Worm (Caenorhabditis elegans) whole organism, L2 larva: ENCODE results near the gene C50F4.6.
A peak's percentile ranks its signal among the peaks of the same experiment; 100 is the strongest.

ENCODE experiments used
- F13H6.1 ChIP-seq: sonication (generic microtip); optimal IDR thresholded peaks from 2 replicates; lab custom pipeline; 2016; ENCODE audit warnings: missing genetic modification characterization, missing compliant biosample characterization
- Y55F3AM.14 ChIP-seq: fragments of 200-800 bp; sonication (Bioruptor generic); optimal IDR thresholded peaks from 2 replicates; lab custom pipeline; 2018; ENCODE audit warnings: mild to moderate bottlenecking, missing genetic modification characterization, missing compliant biosample characterization
- alr-1 ChIP-seq: fragments of 150-350 bp; optimal IDR thresholded peaks from 2 replicates; lab custom pipeline; 2014; ENCODE audit warnings: missing biosample characterization, missing genetic modification characterization
- aly-2 ChIP-seq: fragments of 150-350 bp; optimal IDR thresholded peaks from 2 replicates; lab custom pipeline; 2014; ENCODE audit warnings: missing biosample characterization, missing genetic modification characterization
- ama-1 ChIP-seq: fragments of 150-350 bp; optimal IDR thresholded peaks from 2 replicates; lab custom pipeline; 2018; ENCODE audit warnings: inconsistent platforms
- blmp-1 ChIP-seq: sonication (generic microtip); optimal IDR thresholded peaks from 2 replicates; lab custom pipeline; 2017; ENCODE audit warnings: missing genetic modification characterization, mild to moderate bottlenecking, missing compliant biosample characterization, antibody characterized with exemption, moderate library complexity; ENCODE audit not compliant: insufficient read depth
- crh-2 ChIP-seq: sonication (generic microtip); optimal IDR thresholded peaks from 2 replicates; lab custom pipeline; 2017; ENCODE audit warnings: missing biosample characterization, missing genetic modification characterization
- dmd-4 ChIP-seq: sonication (generic microtip); optimal IDR thresholded peaks from 2 replicates; lab custom pipeline; 2017; ENCODE audit warnings: missing biosample characterization, missing genetic modification characterization
- egl-27 ChIP-seq: sonication (generic microtip); optimal IDR thresholded peaks from 3 replicates; lab custom pipeline; 2017; ENCODE audit warnings: missing biosample characterization, missing genetic modification reagents, missing genetic modification characterization
- elt-1 ChIP-seq: fragments of 150-350 bp; optimal IDR thresholded peaks from 2 replicates; lab custom pipeline; 2014; ENCODE audit warnings: missing biosample characterization, missing genetic modification characterization
- elt-3 ChIP-seq: sonication (generic microtip); optimal IDR thresholded peaks from 2 replicates; lab custom pipeline; 2017; ENCODE audit warnings: missing biosample characterization, missing genetic modification characterization
- fos-1 ChIP-seq: fragments of 150-350 bp; optimal IDR thresholded peaks from 2 replicates; lab custom pipeline; 2014; ENCODE audit warnings: missing biosample characterization, missing genetic modification characterization
- gmeb-1 ChIP-seq: fragments of 150-350 bp; optimal IDR thresholded peaks from 2 replicates; lab custom pipeline; 2014; ENCODE audit warnings: missing biosample characterization, missing genetic modification characterization
- lin-13 ChIP-seq: fragments of 150-350 bp; optimal IDR thresholded peaks from 2 replicates; lab custom pipeline; 2014; ENCODE audit warnings: missing biosample characterization, missing genetic modification reagents, missing genetic modification characterization
- lin-39 ChIP-seq: fragments of 150-350 bp; optimal IDR thresholded peaks from 2 replicates; lab custom pipeline; 2014; ENCODE audit warnings: missing biosample characterization, missing genetic modification reagents, missing genetic modification characterization
- lsy-2 ChIP-seq, 2 experiments: fragments of 150-350 bp in 1 of 2; sonication (generic microtip) in 1 of 2; optimal IDR thresholded peaks; 2 replicates each; lab custom pipeline; 2014 to 2017; ENCODE audit warnings: missing biosample characterization in 2 of 2, missing genetic modification characterization in 2 of 2
- mab-5 ChIP-seq: fragments of 150-350 bp; optimal IDR thresholded peaks from 2 replicates; lab custom pipeline; 2014; ENCODE audit warnings: missing biosample characterization, missing genetic modification characterization
- mbf-1 ChIP-seq: sonication (generic microtip); optimal IDR thresholded peaks from 2 replicates; lab custom pipeline; 2017; ENCODE audit warnings: missing biosample characterization, missing genetic modification characterization
- mdl-1 ChIP-seq, 2 experiments: fragments of 150-350 bp in 1 of 2; sonication (generic microtip) in 1 of 2; optimal IDR thresholded peaks; 2 replicates each; lab custom pipeline; 2017; ENCODE audit warnings: missing biosample characterization in 2 of 2, missing genetic modification characterization in 2 of 2
- nhr-10 ChIP-seq: sonication (generic microtip); optimal IDR thresholded peaks from 2 replicates; lab custom pipeline; 2017; ENCODE audit warnings: missing biosample characterization, missing genetic modification characterization
- nhr-11 ChIP-seq: fragments of 150-350 bp; optimal IDR thresholded peaks from 2 replicates; lab custom pipeline; 2014; ENCODE audit warnings: missing biosample characterization, missing genetic modification characterization
- nhr-12 ChIP-seq: fragments of 150-350 bp; optimal IDR thresholded peaks from 2 replicates; lab custom pipeline; 2014; ENCODE audit warnings: missing biosample characterization, missing genetic modification characterization
- nhr-129 ChIP-seq: fragments of 150-350 bp; optimal IDR thresholded peaks from 2 replicates; lab custom pipeline; 2014; ENCODE audit warnings: missing biosample characterization, missing genetic modification characterization
- nhr-21 ChIP-seq: fragments of 150-350 bp; optimal IDR thresholded peaks from 2 replicates; lab custom pipeline; 2014; ENCODE audit warnings: missing biosample characterization, missing genetic modification characterization
- nhr-23 ChIP-seq: fragments of 150-350 bp; optimal IDR thresholded peaks from 2 replicates; lab custom pipeline; 2014; ENCODE audit warnings: missing biosample characterization, missing genetic modification reagents, missing genetic modification characterization
- nhr-237 ChIP-seq: fragments of 150-350 bp; optimal IDR thresholded peaks from 2 replicates; lab custom pipeline; 2014; ENCODE audit warnings: missing biosample characterization, missing genetic modification characterization
- nhr-6 ChIP-seq: fragments of 150-350 bp; optimal IDR thresholded peaks from 2 replicates; lab custom pipeline; 2014; ENCODE audit warnings: missing biosample characterization, missing genetic modification characterization
- peb-1 ChIP-seq: fragments of 150-350 bp; optimal IDR thresholded peaks from 2 replicates; lab custom pipeline; 2014; ENCODE audit warnings: missing biosample characterization, missing genetic modification characterization
- skn-1 ChIP-seq: sonication (generic microtip); optimal IDR thresholded peaks from 2 replicates; lab custom pipeline; 2017; ENCODE audit warnings: missing biosample characterization, missing genetic modification characterization
- sma-3 ChIP-seq: sonication (generic microtip); optimal IDR thresholded peaks from 2 replicates; lab custom pipeline; 2016; ENCODE audit warnings: missing genetic modification reagents, missing genetic modification characterization, missing compliant biosample characterization
- sma-9 ChIP-seq, 2 experiments: fragments of 150-350 bp in 1 of 2; sonication (generic microtip) in 1 of 2; optimal IDR thresholded peaks; 2 replicates each; lab custom pipeline; 2014 to 2016; ENCODE audit warnings: missing genetic modification characterization in 2 of 2, mild to moderate bottlenecking in 1 of 2, missing biosample characterization in 1 of 2, missing compliant biosample characterization in 1 of 2, missing genetic modification reagents in 1 of 2, moderate library complexity in 1 of 2
- snpc-4 ChIP-seq: fragments of 150-350 bp; optimal IDR thresholded peaks from 2 replicates; lab custom pipeline; 2014; ENCODE audit warnings: missing biosample characterization, missing genetic modification characterization
- unc-39 ChIP-seq: fragments of 150-350 bp; optimal IDR thresholded peaks from 2 replicates; lab custom pipeline; 2014; ENCODE audit warnings: missing biosample characterization, missing genetic modification characterization
- zag-1 ChIP-seq: fragments of 150-350 bp; optimal IDR thresholded peaks from 2 replicates; lab custom pipeline; 2014; ENCODE audit warnings: missing biosample characterization, missing genetic modification characterization
- ztf-11 ChIP-seq: sonication (generic microtip); optimal IDR thresholded peaks from 2 replicates; lab custom pipeline; 2017; ENCODE audit warnings: missing biosample characterization, missing genetic modification characterization
- ztf-4 ChIP-seq: fragments of 150-350 bp; optimal IDR thresholded peaks from 2 replicates; lab custom pipeline; 2014; ENCODE audit warnings: missing biosample characterization, missing genetic modification characterization

The C50F4.6 gene

DNA sequence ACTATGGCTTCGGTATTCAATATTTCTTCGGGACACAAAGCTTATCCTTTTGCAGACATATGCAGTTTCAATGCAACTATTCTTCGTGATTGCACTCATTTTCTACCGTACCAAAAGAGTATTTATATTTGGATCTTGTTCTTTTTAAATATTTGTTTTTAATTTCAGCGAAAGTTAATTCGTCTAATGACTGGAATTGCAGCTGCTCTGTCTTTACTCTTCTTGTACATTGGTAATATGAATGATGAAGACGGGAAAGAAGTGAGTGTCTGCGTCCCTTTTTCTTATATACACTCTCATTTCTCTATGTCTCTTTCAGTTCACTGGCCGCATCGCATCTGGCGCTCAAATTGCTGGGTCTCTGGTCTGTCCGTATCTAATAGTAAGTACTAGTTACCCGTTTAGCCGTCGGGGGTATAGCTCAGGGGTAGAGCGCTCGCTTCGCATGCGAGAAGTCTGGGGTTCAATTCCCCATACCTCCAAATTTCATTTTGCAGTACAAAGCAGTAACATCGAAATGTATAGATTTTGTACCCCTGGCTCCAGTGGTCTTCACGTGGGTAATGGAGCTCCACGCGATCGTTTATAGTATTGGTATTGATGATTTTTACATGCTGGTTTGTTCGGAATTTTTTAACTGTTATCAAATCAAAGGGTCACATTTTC, 42.6 kb upstream of the C50F4.6 start (continued):
- no peak for TF ChIP-seq unc-39
- no peak for TF ChIP-seq nhr-12 (tag; lab: Kevin White, UChicago)
- TF ChIP-seq mab-5 (tag; lab: Kevin White, UChicago), result no peak
- no peak for TF ChIP-seq ama-1
- TF ChIP-seq peb-1 (tag; lab: Kevin White, UChicago), result no peak
- TF ChIP-seq egl-27 (tag; lab: Kevin White, UChicago), result peak; percentile 67
- peak; percentile 54 for TF ChIP-seq lin-13 (GFP tag; lab: Kevin White, UChicago)
- TF ChIP-seq alr-1 (tag; lab: Kevin White, UChicago), result no peak
- peak; percentile 45 for TF ChIP-seq ztf-4 (tag; lab: Kevin White, UChicago)
- no peak for TF ChIP-seq elt-3 (tag; lab: Kevin White, UChicago)
- TF ChIP-seq sma-9 (GFP tag; optimal IDR thresholded peaks at IDR 0.05; lab: Kevin White, UChicago), result peak; percentile 59
- no peak for TF ChIP-seq sma-9 (tag; optimal IDR thresholded peaks at IDR 0.05; lab: Kevin White, UChicago)
- TF ChIP-seq nhr-23 (tag; lab: Kevin White, UChicago), result no peak
- TF ChIP-seq blmp-1, result no peak
- TF ChIP-seq F13H6.1 (tag; lab: Kevin White, UChicago), result peak; percentile 57
- TF ChIP-seq snpc-4 (tag; lab: Kevin White, UChicago), result peak; percentile 95
- no peak for TF ChIP-seq zag-1 (tag; lab: Kevin White, UChicago)
- no peak for TF ChIP-seq elt-1
- no peak for TF ChIP-seq lin-39
- no peak for TF ChIP-seq dmd-4
- no peak for TF ChIP-seq mbf-1
- peak; percentile 54 to 56 for TF ChIP-seq lsy-2 (tag; optimal IDR thresholded peaks at IDR 0.05; lab: Kevin White, UChicago)
- peak; percentile 4 for TF ChIP-seq nhr-10 (tag; lab: Kevin White, UChicago)
- peak; percentile 75 for TF ChIP-seq sma-3 (GFP tag; lab: Kevin White, UChicago)

- no peak for TF ChIP-seq skn-1 (tag; lab: Kevin White, UChicago)
- TF ChIP-seq ztf-11, result no peak
Observed at ce11 chrV:9504474-9504960, 41.4 kb upstream of the C50F4.6 start, which contains the start of gene haao-1. Gene haao-1 (plus strand): TSS chrV:9504910.

DNA sequence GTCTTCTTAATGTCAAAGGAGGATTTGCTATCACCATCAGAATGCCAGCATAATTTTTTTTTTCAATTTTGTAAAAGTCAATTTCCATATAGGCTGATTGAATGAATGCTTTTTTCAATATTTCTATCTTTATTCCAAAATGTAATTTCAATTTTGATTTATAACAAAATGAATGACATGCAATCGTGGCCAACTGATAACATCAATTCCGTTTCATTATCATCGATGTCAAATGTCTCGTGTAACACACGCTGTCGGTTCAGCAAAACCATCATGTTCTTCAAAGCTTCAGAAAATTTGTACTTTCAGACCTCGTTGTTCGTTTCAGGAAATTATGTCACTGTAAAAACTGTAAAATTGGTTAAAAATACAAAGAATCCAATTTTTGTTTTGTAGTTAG, 39.0 kb upstream of the C50F4.6 start:
- TF ChIP-seq nhr-6 (tag; lab: Kevin White, UChicago) (no peak), elt-3 (tag; lab: Kevin White, UChicago) (no peak), nhr-21 (no peak), mbf-1 (no peak), Y55F3AM.14 (GFP tag; lab: Kevin White, UChicago) (no peak), F13H6.1 (tag; lab: Kevin White, UChicago) (no peak), fos-1 (peak; percentile 78), nhr-237 (tag; lab: Kevin White, UChicago) (no peak), egl-27 (tag; lab: Kevin White, UChicago) (no peak), blmp-1 (no peak), nhr-11 (tag; lab: Kevin White, UChicago) (no peak), crh-2 (tag; lab: Kevin White, UChicago) (peak; percentile 10), alr-1 (tag; lab: Kevin White, UChicago) (no peak), dmd-4 (no peak), ama-1 (no peak), ztf-11 (no peak), mdl-1 (tag; optimal IDR thresholded peaks at IDR 0.05; lab: Kevin White, UChicago) (peak in 1 of 2 experiments; percentile 13), sma-9 (GFP tag; optimal IDR thresholded peaks at IDR 0.05; lab: Kevin White, UChicago) (peak; percentile 30), sma-9 (tag; optimal IDR thresholded peaks at IDR 0.05; lab: Kevin White, UChicago) (no peak), nhr-12 (tag; lab: Kevin White, UChicago) (no peak)

DNA sequence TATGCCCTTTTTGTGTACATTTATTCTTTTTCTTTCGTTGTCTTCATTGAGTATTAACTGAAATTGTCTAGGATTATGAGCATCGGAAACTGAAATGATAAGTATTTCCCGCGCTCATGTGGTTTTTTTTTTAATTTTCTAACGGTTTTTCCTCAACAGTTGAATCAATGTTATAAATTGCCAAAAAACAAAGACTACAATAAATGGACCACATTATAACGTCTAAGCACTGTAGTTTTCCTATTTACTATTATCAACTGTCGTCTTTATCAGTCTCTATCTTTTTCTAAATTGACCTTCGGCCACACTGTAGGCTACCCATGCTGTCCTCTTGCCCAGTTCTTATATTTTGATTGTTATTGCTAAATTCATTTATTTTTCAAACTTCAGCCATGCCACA, 38.1 kb upstream of the C50F4.6 start, which contains the start of gene acs-14:
Gene acs-14, plus strand, starts transcription at position 391 of the 400 bp plus-strand sequence.
- TF ChIP-seq skn-1 (tag; lab: Kevin White, UChicago), result no peak
- peak; percentile 17 for TF ChIP-seq fos-1

DNA sequence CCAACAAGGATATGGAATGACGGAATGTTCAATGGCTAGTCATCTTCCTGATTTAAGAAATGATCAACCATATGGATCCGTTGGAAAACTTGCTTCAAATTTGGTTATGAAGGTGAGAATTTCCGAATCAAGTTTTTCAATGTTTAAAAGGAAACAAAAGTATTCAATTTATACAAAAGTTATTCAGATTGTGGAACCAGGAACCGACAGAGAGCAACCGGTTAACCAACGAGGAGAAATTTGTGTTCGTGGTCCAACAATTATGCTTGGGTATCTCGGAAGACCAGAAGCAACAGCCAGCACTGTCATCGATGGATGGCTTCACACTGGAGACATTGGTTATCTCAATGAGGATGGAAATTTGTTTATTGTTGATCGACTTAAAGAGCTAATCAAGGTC, 36.3 kb upstream of the C50F4.6 start:
- TF ChIP-seq nhr-129 (tag; lab: Kevin White, UChicago) (no peak), gmeb-1 (tag; lab: Kevin White, UChicago) (no peak), unc-39 (no peak), nhr-21 (no peak), aly-2 (tag; lab: Kevin White, UChicago) (no peak), nhr-10 (tag; lab: Kevin White, UChicago) (no peak), lin-39 (no peak), mbf-1 (no peak)
